Worm (Caenorhabditis elegans) whole organism, young adult: ENCODE results near the gene srt-64.

ENCODE experiments used
- F55B11.4 ChIP-seq: sonication (generic microtip); optimal IDR thresholded peaks from 2 replicates; lab custom pipeline; 2016; ENCODE audit warnings: missing compliant biosample characterization, missing genetic modification characterization, borderline replicate concordance; ENCODE audit not compliant: insufficient read depth
- ZK185.1 ChIP-seq: sonication (generic microtip); optimal IDR thresholded peaks from 2 replicates; lab custom pipeline; 2016; ENCODE audit warnings: mild to moderate bottlenecking, missing genetic modification characterization, missing compliant biosample characterization; ENCODE audit not compliant: poor library complexity, severe bottlenecking
- ceh-100 ChIP-seq: fragments of 200-800 bp; sonication (Bioruptor generic); IDR thresholded peaks from 2 replicates; pipeline ENCODE4 v1.3.6; 2022; ENCODE audit warnings: missing genetic modification reagents, missing genetic modification characterization, missing compliant biosample characterization
- dpl-1 ChIP-seq: fragments of 150-350 bp; optimal IDR thresholded peaks from 2 replicates; lab custom pipeline; 2014; ENCODE audit warnings: missing biosample characterization, missing genetic modification reagents, missing genetic modification characterization
- egrh-3 ChIP-seq: fragments of 200-800 bp; sonication (Bioruptor generic); IDR thresholded peaks from 2 replicates; pipeline ENCODE4 v1.3.6; 2022; ENCODE audit warnings: missing genetic modification reagents, missing genetic modification characterization, missing compliant biosample characterization
- hlh-12 ChIP-seq: sonication (generic microtip); optimal IDR thresholded peaks from 2 replicates; lab custom pipeline; 2016; ENCODE audit warnings: missing genetic modification characterization, missing compliant biosample characterization
- hsf-1 ChIP-seq: fragments of 200-800 bp; sonication (Bioruptor generic); IDR thresholded peaks from 2 replicates; pipeline ENCODE4 v1.3.6; 2022; ENCODE audit warnings: missing genetic modification reagents, missing genetic modification characterization, missing compliant biosample characterization
- lin-26 ChIP-seq: fragments of 200-800 bp; sonication (Bioruptor generic); IDR thresholded peaks from 2 replicates; pipeline ENCODE4 v1.3.6; 2022; ENCODE audit warnings: missing genetic modification reagents, missing genetic modification characterization, missing compliant biosample characterization
- nhr-27 ChIP-seq: fragments of 200-800 bp; sonication (Bioruptor generic); optimal IDR thresholded peaks from 2 replicates; lab custom pipeline; 2018; ENCODE audit warnings: mild to moderate bottlenecking, missing genetic modification characterization, moderate library complexity, missing compliant biosample characterization
- sdz-38 ChIP-seq: sonication (generic microtip); optimal IDR thresholded peaks from 2 replicates; lab custom pipeline; 2016; ENCODE audit warnings: missing genotype, missing genetic modification characterization, missing compliant biosample characterization
- ztf-26 ChIP-seq: sonication (generic microtip); optimal IDR thresholded peaks from 2 replicates; lab custom pipeline; 2017; ENCODE audit warnings: missing genetic modification characterization, missing compliant biosample characterization

DNA sequence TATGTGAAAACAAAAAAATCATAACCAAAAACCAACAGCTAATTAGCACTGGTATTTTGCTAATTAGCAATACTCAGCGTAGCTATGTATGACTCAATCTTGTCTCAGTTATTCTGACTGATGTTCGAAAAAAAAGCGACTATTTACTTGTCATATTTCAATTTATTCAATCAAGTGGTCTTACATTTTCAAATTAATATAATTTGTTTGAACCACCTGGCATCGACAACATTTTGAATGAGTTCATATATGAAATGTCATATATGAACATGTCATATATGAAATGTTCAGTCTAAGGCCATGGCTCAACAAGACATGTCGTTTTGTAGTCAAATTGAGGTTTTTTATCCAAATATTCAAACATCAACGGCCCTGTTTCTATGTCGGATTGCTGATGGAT lies 4.1 kb downstream of the srt-64 start, which contains the start of gene srw-140:
- TF ChIP-seq sdz-38 (tag; lab: Kevin White, UChicago) = no peak
- no peak for TF ChIP-seq dpl-1
- TF ChIP-seq egrh-3 (GFP tag; lab: Robert Waterston, UW) = no peak
- no peak for TF ChIP-seq ZK185.1 (tag; lab: Kevin White, UChicago)
- no peak for TF ChIP-seq nhr-27 (tag; lab: Kevin White, UChicago)
- no peak for TF ChIP-seq ztf-26 (tag; lab: Kevin White, UChicago)
- TF ChIP-seq F55B11.4 = no peak
- no peak for TF ChIP-seq ceh-100 (GFP tag; lab: Robert Waterston, UW)
- TF ChIP-seq lin-26 (GFP tag; lab: Robert Waterston, UW) = no peak
- TF ChIP-seq hlh-12 = no peak
- TF ChIP-seq hsf-1 (GFP tag; lab: Robert Waterston, UW) = no peak
